Fruit fly (Drosophila melanogaster): ENCODE results near the gene Cen.

DNA sequence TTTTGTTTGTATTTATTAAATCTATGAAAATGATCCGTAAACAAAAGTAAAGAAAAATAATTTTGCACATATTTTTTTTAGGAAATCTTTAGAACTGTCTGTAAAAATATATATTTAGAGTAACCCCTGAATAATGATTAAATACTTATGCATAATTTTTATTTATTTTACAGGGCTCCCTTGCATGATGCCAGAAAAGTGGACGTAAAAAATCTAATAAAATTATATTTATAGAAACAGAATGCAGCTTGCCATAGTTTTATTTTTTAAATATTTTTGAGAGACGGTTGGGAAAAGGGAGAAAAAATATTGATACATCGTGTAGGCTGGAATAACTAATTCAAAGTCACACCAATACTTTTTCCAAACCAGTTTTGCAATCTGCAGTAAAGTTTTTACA is 33.0 kb downstream of the Cen start, which contains the start of gene CG18810:
- no peak for TF ChIP-seq insv (optimal IDR thresholded peaks at IDR 0.05)
- TF ChIP-seq ttk (optimal IDR thresholded peaks at IDR 0.05), result no peak
- TF ChIP-seq psq (optimal IDR thresholded peaks at IDR 0.05), result no peak
- no peak for TF ChIP-seq h (optimal IDR thresholded peaks at IDR 0.05)
- TF ChIP-seq Sin3A (optimal IDR thresholded peaks at IDR 0.05), result no peak
- TF ChIP-seq Myc (optimal IDR thresholded peaks at IDR 0.05), result no peak
